Worm (Caenorhabditis elegans): Measurements from ENCODE around the gene F42C5.3.

ce11 chrIV:7243913-7244312 lies 43.5 kb downstream of the F42C5.3 start, which contains the start of gene afmd-1:
- TF ChIP-seq dao-5 (tag; optimal IDR thresholded peaks at IDR 0.05) (no peak), him-1 (tag; optimal IDR thresholded peaks at IDR 0.05) (no peak)

All from whole organism, L4/young adult.